Fruit fly (Drosophila melanogaster) whole organism, embryonic: ENCODE results near the gene Tom40.
A peak's percentile ranks its signal among the peaks of the same experiment; 100 is the strongest.

Experiments used
- Antp ChIP-seq: fragments of 200-800 bp; sonication (Bioruptor generic); optimal IDR thresholded peaks from 3 replicates; lab custom pipeline; 2016; ENCODE audit warnings: missing biosample characterization, missing genetic modification characterization
- CG1024 ChIP-seq: fragments of 200-800 bp; sonication (Bioruptor generic); IDR thresholded peaks from 2 replicates; pipeline ENCODE4 v1.3.6; 2022; ENCODE audit warnings: missing biosample characterization, missing genetic modification characterization
- CG10565 ChIP-seq: fragments of 200-800 bp; sonication (Bioruptor generic); optimal IDR thresholded peaks from 3 replicates; lab custom pipeline; 2016; ENCODE audit warnings: missing biosample characterization, mild to moderate bottlenecking, missing genetic modification characterization
- CG10654 ChIP-seq: fragments of 200-800 bp; sonication (Bioruptor generic); optimal IDR thresholded peaks from 2 replicates; lab custom pipeline; 2016; ENCODE audit warnings: missing biosample characterization, missing genetic modification characterization
- CG11085 ChIP-seq: fragments of 200-800 bp; sonication (Bioruptor generic); IDR thresholded peaks from 2 replicates; pipeline ENCODE4 v1.3.6; 2022; ENCODE audit warnings: missing biosample characterization, missing genetic modification characterization
- CG12236 ChIP-seq: fragments of 200-800 bp; sonication (Bioruptor generic); optimal IDR thresholded peaks from 2 replicates; lab custom pipeline; 2016; ENCODE audit warnings: missing biosample characterization, missing genetic modification characterization
- CG14014 ChIP-seq: fragments of 200-800 bp; sonication (Bioruptor generic); IDR thresholded peaks from 2 replicates; pipeline ENCODE4 v1.3.6; 2022; ENCODE audit warnings: missing biosample characterization, missing genetic modification characterization
- CG17568 ChIP-seq: fragments of 200-800 bp; sonication (Bioruptor generic); optimal IDR thresholded peaks from 2 replicates; lab custom pipeline; 2018; ENCODE audit warnings: missing biosample characterization, mild to moderate bottlenecking, missing genetic modification characterization, moderate library complexity
- CG17912 ChIP-seq: fragments of 200-800 bp; sonication (Bioruptor generic); optimal IDR thresholded peaks from 2 replicates; lab custom pipeline; 2018; ENCODE audit warnings: missing biosample characterization, mild to moderate bottlenecking, missing genetic modification characterization
- CG1792 ChIP-seq: fragments of 200-800 bp; sonication (Bioruptor generic); optimal IDR thresholded peaks from 2 replicates; lab custom pipeline; 2016; ENCODE audit warnings: missing biosample characterization, missing genetic modification characterization
- CG18011 ChIP-seq: fragments of 200-800 bp; sonication (Bioruptor generic); optimal IDR thresholded peaks from 2 replicates; lab custom pipeline; 2017; ENCODE audit warnings: missing biosample characterization, missing genetic modification characterization, mild to moderate bottlenecking, moderate library complexity, missing genotype
- CG2129 ChIP-seq: fragments of 200-800 bp; sonication (Bioruptor generic); IDR thresholded peaks from 2 replicates; pipeline ENCODE4 v1.3.6; 2022; ENCODE audit warnings: missing biosample characterization, missing genetic modification characterization; ENCODE audit not compliant: partially characterized antibody
- CG3065 ChIP-seq: fragments of 200-800 bp; sonication (Bioruptor generic); optimal IDR thresholded peaks from 2 replicates; lab custom pipeline; 2016; ENCODE audit warnings: missing biosample characterization, missing genetic modification characterization
- CG31441 ChIP-seq: fragments of 200-800 bp; sonication (Bioruptor generic); IDR thresholded peaks from 2 replicates; pipeline ENCODE4 v1.3.6; 2022; ENCODE audit warnings: missing biosample characterization, missing genetic modification characterization
- CG32532 ChIP-seq: fragments of 200-800 bp; sonication (Bioruptor generic); IDR thresholded peaks from 2 replicates; pipeline ENCODE4 v1.3.6; 2022; ENCODE audit warnings: missing biosample characterization, missing genetic modification characterization
- CG34376 ChIP-seq: fragments of 200-800 bp; sonication (Bioruptor generic); optimal IDR thresholded peaks from 2 replicates; lab custom pipeline; 2018; ENCODE audit warnings: missing biosample characterization, mild to moderate bottlenecking, missing genetic modification characterization
- CG4854 ChIP-seq: fragments of 200-800 bp; sonication (Bioruptor generic); optimal IDR thresholded peaks from 2 replicates; lab custom pipeline; 2016; ENCODE audit warnings: missing biosample characterization, missing genetic modification characterization, inconsistent platforms
- CG5180 ChIP-seq: fragments of 200-800 bp; sonication (Bioruptor generic); optimal IDR thresholded peaks from 3 replicates; lab custom pipeline; 2017; ENCODE audit warnings: missing biosample characterization, missing genetic modification characterization, mild to moderate bottlenecking, moderate library complexity, missing genetic modification reagents
- CG8944 ChIP-seq: fragments of 200-800 bp; sonication (Bioruptor generic); optimal IDR thresholded peaks from 3 replicates; lab custom pipeline; 2016; ENCODE audit warnings: missing biosample characterization, missing genetic modification characterization
- CG9817 ChIP-seq: fragments of 200-800 bp; sonication (Bioruptor generic); optimal IDR thresholded peaks from 2 replicates; lab custom pipeline; 2018; ENCODE audit warnings: missing biosample characterization, mild to moderate bottlenecking, missing genetic modification characterization, moderate library complexity
- CG9876 ChIP-seq: fragments of 200-800 bp; sonication (Bioruptor generic); optimal IDR thresholded peaks from 2 replicates; lab custom pipeline; 2016; ENCODE audit warnings: missing biosample characterization, missing genetic modification characterization
- Dip3 ChIP-seq: fragments of 200-800 bp; sonication (Bioruptor generic); optimal IDR thresholded peaks from 3 replicates; lab custom pipeline; 2016; ENCODE audit warnings: missing biosample characterization, missing genetic modification characterization
- Dll ChIP-seq: fragments of 200-800 bp; sonication (Bioruptor generic); IDR thresholded peaks from 4 replicates; pipeline ENCODE4 v1.3.6; 2022; ENCODE audit warnings: missing biosample characterization, missing genetic modification characterization; ENCODE audit not compliant: partially characterized antibody
- Dp ChIP-seq: fragments of 200-800 bp; sonication (Bioruptor generic); optimal IDR thresholded peaks from 2 replicates; lab custom pipeline; 2018; ENCODE audit warnings: missing biosample characterization, mild to moderate bottlenecking, missing genetic modification characterization, moderate library complexity
- Ets97D ChIP-seq: fragments of 200-800 bp; sonication (Bioruptor generic); optimal IDR thresholded peaks from 3 replicates; lab custom pipeline; 2016; ENCODE audit warnings: missing biosample characterization, missing genetic modification characterization
- Hmx ChIP-seq: fragments of 200-800 bp; sonication (Bioruptor generic); optimal IDR thresholded peaks from 2 replicates; lab custom pipeline; 2016; ENCODE audit warnings: missing biosample characterization, missing genetic modification characterization
- Kr ChIP-seq: fragments of 200-800 bp; sonication (Bioruptor generic); optimal IDR thresholded peaks from 2 replicates; lab custom pipeline; 2017; ENCODE audit warnings: missing biosample characterization, mild to moderate bottlenecking, missing genetic modification characterization
- Myb ChIP-seq: fragments of 200-800 bp; sonication (Bioruptor generic); optimal IDR thresholded peaks from 2 replicates; lab custom pipeline; 2016; ENCODE audit warnings: missing biosample characterization, missing genetic modification characterization
- NC2β ChIP-seq: fragments of 200-800 bp; sonication (Bioruptor generic); optimal IDR thresholded peaks from 2 replicates; lab custom pipeline; 2016; ENCODE audit warnings: missing biosample characterization, missing genetic modification characterization
- Oaz ChIP-seq: fragments of 200-800 bp; sonication (Bioruptor generic); IDR thresholded peaks from 2 replicates; pipeline ENCODE4 v1.3.6; 2022; ENCODE audit warnings: missing biosample characterization, missing genetic modification characterization
- Sin3A ChIP-seq: fragments of >200 bp; optimal IDR thresholded peaks from 2 replicates; lab custom pipeline; 2018
- Xbp1 ChIP-seq: fragments of 200-800 bp; sonication (Bioruptor generic); optimal IDR thresholded peaks from 3 replicates; lab custom pipeline; 2016; ENCODE audit warnings: missing biosample characterization, mild to moderate bottlenecking, missing genetic modification characterization
- ab ChIP-seq: fragments of 200-800 bp; sonication (Bioruptor generic); optimal IDR thresholded peaks from 2 replicates; lab custom pipeline; 2016; ENCODE audit warnings: missing biosample characterization, missing genetic modification characterization
- ac ChIP-seq: fragments of 200-800 bp; sonication (Bioruptor generic); optimal IDR thresholded peaks from 3 replicates; lab custom pipeline; 2017; ENCODE audit warnings: missing biosample characterization, mild to moderate bottlenecking, missing genetic modification characterization
- bcd ChIP-seq: fragments of 200-800 bp; sonication (Bioruptor generic); optimal IDR thresholded peaks from 2 replicates; lab custom pipeline; 2017; ENCODE audit warnings: missing biosample characterization, mild to moderate bottlenecking, missing genetic modification characterization
- cwo ChIP-seq: fragments of 200-800 bp; sonication (Bioruptor generic); optimal IDR thresholded peaks from 3 replicates; lab custom pipeline; 2017; ENCODE audit warnings: missing biosample characterization, missing genetic modification characterization, mild to moderate bottlenecking, moderate library complexity, missing genetic modification reagents
- da ChIP-seq: fragments of 200-800 bp; sonication (Bioruptor generic); optimal IDR thresholded peaks from 2 replicates; lab custom pipeline; 2016; ENCODE audit warnings: missing biosample characterization, missing genetic modification characterization
- dm ChIP-seq: fragments of 200-800 bp; sonication (Bioruptor generic); optimal IDR thresholded peaks from 3 replicates; lab custom pipeline; 2016; ENCODE audit warnings: missing biosample characterization, missing genetic modification characterization
- dysf ChIP-seq: fragments of 200-800 bp; sonication (Bioruptor generic); IDR thresholded peaks from 3 replicates; pipeline ENCODE4 v1.3.6; 2022; ENCODE audit warnings: missing biosample characterization, missing genetic modification characterization
- gsb-n ChIP-seq: fragments of 200-800 bp; sonication (Bioruptor generic); optimal IDR thresholded peaks from 3 replicates; lab custom pipeline; 2018; ENCODE audit warnings: missing biosample characterization, mild to moderate bottlenecking, missing genetic modification characterization
- lbe ChIP-seq: fragments of 200-800 bp; sonication (Bioruptor generic); optimal IDR thresholded peaks from 2 replicates; lab custom pipeline; 2016; ENCODE audit warnings: missing biosample characterization, mild to moderate bottlenecking, missing genetic modification characterization
- oc ChIP-seq: fragments of 200-800 bp; sonication (Bioruptor generic); optimal IDR thresholded peaks from 2 replicates; lab custom pipeline; 2018; ENCODE audit warnings: missing biosample characterization, mild to moderate bottlenecking, missing genetic modification characterization, moderate library complexity
- pfk ChIP-seq: fragments of 200-800 bp; sonication (Bioruptor generic); optimal IDR thresholded peaks from 2 replicates; lab custom pipeline; 2018; ENCODE audit warnings: missing biosample characterization, mild to moderate bottlenecking, missing genetic modification characterization, moderate library complexity
- pho ChIP-seq: fragments of 200-800 bp; sonication (Bioruptor generic); optimal IDR thresholded peaks from 2 replicates; lab custom pipeline; 2016; ENCODE audit warnings: missing biosample characterization, missing genetic modification characterization
- pum ChIP-seq: fragments of 200-800 bp; sonication (Bioruptor generic); optimal IDR thresholded peaks from 2 replicates; lab custom pipeline; 2016; ENCODE audit warnings: missing biosample characterization, missing genetic modification characterization
- scrt ChIP-seq: fragments of 200-800 bp; sonication (Bioruptor generic); optimal IDR thresholded peaks from 2 replicates; lab custom pipeline; 2018; ENCODE audit warnings: missing biosample characterization, mild to moderate bottlenecking, missing genetic modification characterization, moderate library complexity
- sd ChIP-seq: fragments of 200-800 bp; sonication (Bioruptor generic); optimal IDR thresholded peaks from 3 replicates; lab custom pipeline; 2018; ENCODE audit warnings: missing biosample characterization, mild to moderate bottlenecking, missing genetic modification characterization, moderate library complexity
- tgo ChIP-seq: fragments of 200-800 bp; sonication (Bioruptor generic); IDR thresholded peaks from 3 replicates; pipeline ENCODE4 v1.3.6; 2022; ENCODE audit warnings: missing biosample characterization, missing genetic modification characterization
- tup ChIP-seq: fragments of 200-800 bp; sonication (Bioruptor generic); optimal IDR thresholded peaks from 2 replicates; lab custom pipeline; 2016; ENCODE audit warnings: missing biosample characterization, mild to moderate bottlenecking, missing genetic modification characterization, moderate library complexity
- usp ChIP-seq: fragments of >200 bp; optimal IDR thresholded peaks from 2 replicates; lab custom pipeline; 2017; ENCODE audit warnings: missing biosample characterization, missing genetic modification characterization
- vvl ChIP-seq: fragments of 200-800 bp; sonication (Bioruptor generic); IDR thresholded peaks from 2 replicates; pipeline ENCODE4 v1.3.6; 2022; ENCODE audit warnings: missing biosample characterization, missing genetic modification characterization
- zen ChIP-seq: fragments of 200-800 bp; sonication (Bioruptor generic); optimal IDR thresholded peaks from 3 replicates; lab custom pipeline; 2018; ENCODE audit warnings: missing biosample characterization, mild to moderate bottlenecking, missing genetic modification characterization, moderate library complexity

The Tom40 gene

dm6 chrX:7692740-7693064 is 44.0 kb upstream of the Tom40 start (continued):
- peak; percentile 41 for TF ChIP-seq CG9817 (tag; lab: Kevin White, UChicago)
- TF ChIP-seq CG5180, result peak; percentile 17
- peak; percentile 65 for TF ChIP-seq bcd (GFP tag; lab: Kevin White, UChicago)
- peak; percentile 59 for TF ChIP-seq Myb (GFP tag; lab: Kevin White, UChicago)
- peak; percentile 61 for TF ChIP-seq cwo
- TF ChIP-seq Sin3A (lab: Kevin White, UChicago), result no peak
- peak; percentile 40 for TF ChIP-seq CG10654 (GFP tag; lab: Kevin White, UChicago)
- TF ChIP-seq lbe (GFP tag; lab: Kevin White, UChicago), result no peak
- peak; percentile 56 for TF ChIP-seq pum (GFP tag; lab: Kevin White, UChicago)
- TF ChIP-seq gsb-n (tag; lab: Kevin White, UChicago), result peak; percentile 64
- peak; percentile 90 for TF ChIP-seq vvl (GFP tag; lab: Robert Waterston, UW)
- peak; percentile 26 for TF ChIP-seq dm (GFP tag; lab: Kevin White, UChicago)
- peak; percentile 71 for TF ChIP-seq Dip3 (GFP tag; lab: Kevin White, UChicago)
- peak; percentile 54 for TF ChIP-seq scrt (GFP tag; lab: Kevin White, UChicago)
- TF ChIP-seq CG1792, result peak; percentile 44
- no peak for TF ChIP-seq CG17912 (GFP tag; lab: Kevin White, UChicago)
- TF ChIP-seq CG8944 (GFP tag; lab: Kevin White, UChicago), result peak; percentile 33
- TF ChIP-seq CG1024 (GFP tag; lab: Robert Waterston, UW), result no peak
- TF ChIP-seq zen, result no peak
- TF ChIP-seq Dp (GFP tag; lab: Kevin White, UChicago), result no peak
- peak; percentile 26 for TF ChIP-seq CG34376 (GFP tag; lab: Kevin White, UChicago)
- no peak for TF ChIP-seq sd (tag; lab: Kevin White, UChicago)
- no peak for TF ChIP-seq CG2129
- peak; percentile 63 for TF ChIP-seq Antp (GFP tag; lab: Kevin White, UChicago)
- TF ChIP-seq CG12236 (GFP tag; lab: Kevin White, UChicago), result peak; percentile 34
- no peak for TF ChIP-seq CG18011
- no peak for TF ChIP-seq Dll
- no peak for TF ChIP-seq Hmx
- no peak for TF ChIP-seq usp (GFP tag; lab: Kevin White, UChicago)
- TF ChIP-seq CG11085 (GFP tag; lab: Robert Waterston, UW), result peak; percentile 57; the same call in 1 of the 2 replicates
- TF ChIP-seq Kr, result no peak
- no peak for TF ChIP-seq CG10565
- TF ChIP-seq CG3065 (GFP tag; lab: Kevin White, UChicago), result no peak
- TF ChIP-seq CG9876 (GFP tag; lab: Kevin White, UChicago), result no peak
- TF ChIP-seq NC2β (GFP tag; lab: Kevin White, UChicago), result no peak
- peak; percentile 1 for TF ChIP-seq ab (GFP tag; lab: Kevin White, UChicago)
- peak; percentile 84 for TF ChIP-seq dysf
- peak; percentile 73 for TF ChIP-seq CG14014 (GFP tag; lab: Robert Waterston, UW)
- TF ChIP-seq CG32532 (GFP tag; lab: Robert Waterston, UW), result peak; percentile 81
- TF ChIP-seq tgo, result peak; percentile 75
- TF ChIP-seq oc (tag; lab: Kevin White, UChicago), result peak; percentile 77
- peak; percentile 43 for TF ChIP-seq CG4854 (GFP tag; lab: Kevin White, UChicago)
- no peak for TF ChIP-seq Ets97D (GFP tag; lab: Kevin White, UChicago)
- TF ChIP-seq tup (GFP tag; lab: Kevin White, UChicago), result no peak
- TF ChIP-seq CG31441 (GFP tag; lab: Robert Waterston, UW), result no peak; the same call in 1 of the 2 replicates
- TF ChIP-seq Oaz (GFP tag; lab: Robert Waterston, UW), result peak; percentile 36; the same call in 1 of the 2 replicates
- TF ChIP-seq ac (GFP tag; lab: Kevin White, UChicago), result no peak
- peak; percentile 66 for TF ChIP-seq Xbp1 (GFP tag; lab: Kevin White, UChicago)
- TF ChIP-seq pfk (GFP tag; lab: Kevin White, UChicago), result no peak
- TF ChIP-seq pho (GFP tag; lab: Kevin White, UChicago), result peak; percentile 50
- peak; percentile 28 for TF ChIP-seq CG17568
- no peak for TF ChIP-seq da (GFP tag; lab: Kevin White, UChicago)
